Worm (Caenorhabditis elegans) whole organism, mixed stage, embryonic: Measurements from ENCODE around the gene prx-19.

Experiments used
- M03D4.4 ChIP-seq: sonication (generic microtip); optimal IDR thresholded peaks from 2 replicates; lab custom pipeline; 2017; ENCODE audit warnings: mild to moderate bottlenecking, missing genetic modification characterization, missing compliant biosample characterization
- blmp-1 ChIP-seq: fragments of 150-350 bp; optimal IDR thresholded peaks from 2 replicates; lab custom pipeline; 2014; ENCODE audit warnings: missing biosample characterization, missing genetic modification characterization
- ceh-83 ChIP-seq: fragments of 200-800 bp; sonication (Bioruptor generic); optimal IDR thresholded peaks from 2 replicates; lab custom pipeline; 2018; ENCODE audit warnings: mild to moderate bottlenecking, missing genetic modification characterization, missing compliant biosample characterization
- ces-1 ChIP-seq: fragments of 150-350 bp; optimal IDR thresholded peaks from 2 replicates; lab custom pipeline; 2014; ENCODE audit warnings: missing biosample characterization, missing genetic modification reagents, missing genetic modification characterization
- cnd-1 ChIP-seq: fragments of 200-800 bp; sonication (Bioruptor generic); optimal IDR thresholded peaks from 2 replicates; lab custom pipeline; 2018; ENCODE audit warnings: mild to moderate bottlenecking, missing genetic modification characterization, missing compliant biosample characterization
- drap-1 ChIP-seq: fragments of 200-800 bp; sonication (Bioruptor generic); optimal IDR thresholded peaks from 3 replicates; lab custom pipeline; 2018; ENCODE audit warnings: mild to moderate bottlenecking, missing genetic modification characterization, missing compliant biosample characterization
- elt-1 ChIP-seq: sonication (generic microtip); optimal IDR thresholded peaks from 2 replicates; lab custom pipeline; 2017; ENCODE audit warnings: missing genetic modification characterization, mild to moderate bottlenecking, missing compliant biosample characterization, antibody characterized with exemption, moderate library complexity, borderline replicate concordance; ENCODE audit not compliant: insufficient read depth
- elt-3 ChIP-seq: fragments of 150-350 bp; optimal IDR thresholded peaks from 2 replicates; lab custom pipeline; 2014; ENCODE audit warnings: missing biosample characterization, missing genetic modification characterization
- flh-1 ChIP-seq: fragments of 200-800 bp; sonication (Bioruptor generic); optimal IDR thresholded peaks from 2 replicates; lab custom pipeline; 2018; ENCODE audit warnings: mild to moderate bottlenecking, missing genetic modification characterization, moderate library complexity, missing compliant biosample characterization
- ham-2 ChIP-seq: fragments of 200-800 bp; sonication (Bioruptor generic); optimal IDR thresholded peaks from 2 replicates; lab custom pipeline; 2018; ENCODE audit warnings: mild to moderate bottlenecking, missing genetic modification characterization, missing compliant biosample characterization
- hlh-1 ChIP-seq: fragments of 150-350 bp; optimal IDR thresholded peaks from 2 replicates; lab custom pipeline; 2014; ENCODE audit warnings: missing biosample characterization, missing genetic modification reagents, missing genetic modification characterization
- lin-13 ChIP-seq: fragments of 150-350 bp; optimal IDR thresholded peaks from 2 replicates; lab custom pipeline; 2014; ENCODE audit warnings: missing biosample characterization, missing genetic modification characterization
- lin-32 ChIP-seq: fragments of 200-800 bp; sonication (Bioruptor generic); optimal IDR thresholded peaks from 2 replicates; lab custom pipeline; 2018; ENCODE audit warnings: mild to moderate bottlenecking, missing genetic modification characterization, missing compliant biosample characterization
- lsy-2 ChIP-seq: fragments of 150-350 bp; optimal IDR thresholded peaks from 2 replicates; lab custom pipeline; 2014; ENCODE audit warnings: missing biosample characterization, missing genetic modification characterization
- mab-5 ChIP-seq: fragments of 150-350 bp; optimal IDR thresholded peaks from 2 replicates; lab custom pipeline; 2014; ENCODE audit warnings: missing biosample characterization, missing genetic modification characterization
- mep-1 ChIP-seq: fragments of 150-350 bp; optimal IDR thresholded peaks from 2 replicates; lab custom pipeline; 2017; ENCODE audit warnings: missing biosample characterization, missing genetic modification reagents, missing genetic modification characterization, inconsistent platforms
- mls-2 ChIP-seq: sonication (generic microtip); optimal IDR thresholded peaks from 2 replicates; lab custom pipeline; 2016; ENCODE audit warnings: mild to moderate bottlenecking, missing genetic modification characterization, moderate library complexity, missing compliant biosample characterization
- nhr-12 ChIP-seq: fragments of 150-350 bp; optimal IDR thresholded peaks from 2 replicates; lab custom pipeline; 2014; ENCODE audit warnings: missing biosample characterization, missing genetic modification characterization
- nhr-2 ChIP-seq: fragments of 150-350 bp; optimal IDR thresholded peaks from 2 replicates; lab custom pipeline; 2014; ENCODE audit warnings: missing biosample characterization, missing genetic modification characterization
- nhr-237 ChIP-seq: fragments of 150-350 bp; optimal IDR thresholded peaks from 2 replicates; lab custom pipeline; 2014; ENCODE audit warnings: missing biosample characterization, missing genetic modification characterization
- nhr-28 ChIP-seq: fragments of 150-350 bp; optimal IDR thresholded peaks from 2 replicates; lab custom pipeline; 2014; ENCODE audit warnings: missing biosample characterization, missing genetic modification characterization
- nhr-76 ChIP-seq: sonication (generic microtip); optimal IDR thresholded peaks from 2 replicates; lab custom pipeline; 2017; ENCODE audit warnings: missing biosample characterization, missing genetic modification characterization
- pha-4 ChIP-seq: fragments of 150-350 bp; optimal IDR thresholded peaks from 2 replicates; lab custom pipeline; 2018; ENCODE audit warnings: missing biosample characterization, missing genetic modification reagents, missing genetic modification characterization
- sem-2 ChIP-seq: fragments of 200-800 bp; sonication (Bioruptor generic); optimal IDR thresholded peaks from 2 replicates; lab custom pipeline; 2018; ENCODE audit warnings: mild to moderate bottlenecking, missing genetic modification characterization, missing compliant biosample characterization
- snpc-4 ChIP-seq: fragments of 150-350 bp; optimal IDR thresholded peaks from 2 replicates; lab custom pipeline; 2014; ENCODE audit warnings: missing biosample characterization, missing genetic modification characterization
- sptf-1 ChIP-seq: sonication (generic microtip); optimal IDR thresholded peaks from 2 replicates; lab custom pipeline; 2017; ENCODE audit warnings: mild to moderate bottlenecking, missing genetic modification characterization, moderate library complexity, missing compliant biosample characterization
- tbx-8 ChIP-seq: fragments of 200-800 bp; sonication (Bioruptor generic); optimal IDR thresholded peaks from 2 replicates; lab custom pipeline; 2018; ENCODE audit warnings: mild to moderate bottlenecking, missing genetic modification characterization, moderate library complexity, missing compliant biosample characterization
- unc-120 ChIP-seq: sonication (generic microtip); optimal IDR thresholded peaks from 2 replicates; lab custom pipeline; 2017; ENCODE audit warnings: missing genetic modification characterization, missing compliant biosample characterization; ENCODE audit not compliant: poor library complexity, severe bottlenecking
- unc-39 ChIP-seq: fragments of 150-350 bp; optimal IDR thresholded peaks from 2 replicates; lab custom pipeline; 2014; ENCODE audit warnings: missing biosample characterization, missing genetic modification characterization
- unc-62 ChIP-seq: fragments of 150-350 bp; optimal IDR thresholded peaks from 2 replicates; lab custom pipeline; 2014; ENCODE audit warnings: missing biosample characterization, missing genetic modification reagents, missing genetic modification characterization
- zip-8 ChIP-seq: fragments of 150-350 bp; optimal IDR thresholded peaks from 2 replicates; lab custom pipeline; 2014; ENCODE audit warnings: missing biosample characterization, missing genetic modification characterization
- ztf-11 ChIP-seq: fragments of 150-350 bp; optimal IDR thresholded peaks from 2 replicates; lab custom pipeline; 2014; ENCODE audit warnings: missing biosample characterization, missing genetic modification characterization

Gene prx-19

ce11 chrIII:8800796-8801083, 8.4 kb downstream of the prx-19 start:
- no peak for TF ChIP-seq lin-13 (tag; lab: Kevin White, UChicago)
- TF ChIP-seq drap-1 (GFP tag; lab: Kevin White, UChicago) = no peak
- no peak for TF ChIP-seq unc-62 (GFP tag; lab: Kevin White, UChicago)
- TF ChIP-seq elt-3 = no peak
- TF ChIP-seq blmp-1 (tag; lab: Kevin White, UChicago) = no peak
- TF ChIP-seq nhr-28 = no peak
- no peak for TF ChIP-seq ceh-83 (GFP tag; lab: Kevin White, UChicago)
- no peak for TF ChIP-seq lin-32
- TF ChIP-seq elt-1 = no peak
- no peak for TF ChIP-seq flh-1 (GFP tag; lab: Kevin White, UChicago)
- no peak for TF ChIP-seq hlh-1 (tag; lab: Kevin White, UChicago)
- no peak for TF ChIP-seq nhr-76 (tag; lab: Kevin White, UChicago)
- no peak for TF ChIP-seq nhr-237
- no peak for TF ChIP-seq mls-2 (tag; lab: Kevin White, UChicago)
- no peak for TF ChIP-seq zip-8
- TF ChIP-seq unc-120 (tag; lab: Kevin White, UChicago) = no peak
- no peak for TF ChIP-seq pha-4
- no peak for TF ChIP-seq unc-39 (tag; lab: Kevin White, UChicago)
- no peak for TF ChIP-seq sem-2 (GFP tag; lab: Kevin White, UChicago)

ce11 chrIII:8799964-8800795, 8.9 kb downstream of the prx-19 start, which contains the start of gene F54F2.6:
TSS of gene F54F2.6 (minus strand) at chrIII:8800701.
- TF ChIP-seq ces-1 (peak; percentile 87), pha-4 (peak; percentile 78), nhr-12 (tag; lab: Kevin White, UChicago) (peak; percentile 33), lsy-2 (tag; lab: Kevin White, UChicago) (peak; percentile 58), hlh-1 (tag; lab: Kevin White, UChicago) (peak; percentile 83), nhr-237 (peak; percentile 72), ham-2 (peak; percentile 65), nhr-2 (tag; lab: Kevin White, UChicago) (peak; percentile 63), sem-2 (GFP tag; lab: Kevin White, UChicago) (no peak), sptf-1 (tag; lab: Kevin White, UChicago) (peak; percentile 78), elt-1 (no peak), unc-120 (tag; lab: Kevin White, UChicago) (peak; percentile 93), mab-5 (tag; lab: Kevin White, UChicago) (no peak), unc-62 (GFP tag; lab: Kevin White, UChicago) (peak; percentile 96), lin-13 (tag; lab: Kevin White, UChicago) (peak; percentile 53), cnd-1 (tag; lab: Kevin White, UChicago) (peak; percentile 60), M03D4.4 (tag; lab: Kevin White, UChicago) (peak; percentile 80), drap-1 (GFP tag; lab: Kevin White, UChicago) (peak; percentile 56), nhr-28 (no peak), blmp-1 (tag; lab: Kevin White, UChicago) (no peak), mls-2 (tag; lab: Kevin White, UChicago) (peak; percentile 92), mep-1 (no peak), tbx-8 (GFP tag; lab: Kevin White, UChicago) (peak; percentile 14), zip-8 (peak; percentile 11), elt-3 (peak; percentile 39), ztf-11 (peak; percentile 66), ceh-83 (GFP tag; lab: Kevin White, UChicago) (no peak), snpc-4 (tag; lab: Kevin White, UChicago) (no peak)

ce11 chrIII:8797211-8797733, 11.8 kb downstream of the prx-19 start:
- TF ChIP-seq lin-32 = no peak
- no peak for TF ChIP-seq ham-2
- TF ChIP-seq drap-1 (GFP tag; lab: Kevin White, UChicago) = peak; percentile 6
- TF ChIP-seq elt-1 = peak; percentile 1
- TF ChIP-seq M03D4.4 (tag; lab: Kevin White, UChicago) = peak; percentile 25
- no peak for TF ChIP-seq nhr-28
- TF ChIP-seq ztf-11 = no peak
- peak; percentile 63 for TF ChIP-seq elt-3
- peak; percentile 48 for TF ChIP-seq ces-1
- peak; percentile 62 for TF ChIP-seq lsy-2 (tag; lab: Kevin White, UChicago)
